Fruit fly (Drosophila melanogaster): Measurements from ENCODE around the gene CG3588.

The CG3588 gene

dm6 chrX:2919742-2920141, at the start of gene CG3588 (continued):
- peak; percentile 50 for TF ChIP-seq HmgZ (tag; optimal IDR thresholded peaks at IDR 0.05)
- peak; percentile 50; the same call in 1 of the 3 replicates for TF ChIP-seq CG2889 (GFP tag; IDR thresholded peaks at IDR 0.05)
- TF ChIP-seq CrebB (tag; optimal IDR thresholded peaks at IDR 0.05), result peak; percentile 35
- TF ChIP-seq CG13775 (GFP tag; optimal IDR thresholded peaks at IDR 0.05), result peak; percentile 50
- peak; percentile 54; the same call in 1 of the 2 replicates for TF ChIP-seq chm (GFP tag; IDR thresholded peaks at IDR 0.05)
- TF ChIP-seq Hr51 (GFP tag; optimal IDR thresholded peaks at IDR 0.05), result peak; percentile 40 to 64
- peak; percentile 81 for TF ChIP-seq unpg (GFP tag; optimal IDR thresholded peaks at IDR 0.05)
- peak; percentile 97 for TF ChIP-seq Med (GFP tag)
- peak; percentile 73 for TF ChIP-seq bab2 (GFP tag; optimal IDR thresholded peaks at IDR 0.05)
- no peak for TF ChIP-seq D19A (tag; optimal IDR thresholded peaks at IDR 0.05)
- TF ChIP-seq CG4707 (GFP tag; optimal IDR thresholded peaks at IDR 0.05), result no peak
- TF ChIP-seq Fer2 (tag; optimal IDR thresholded peaks at IDR 0.05), result peak; percentile 41
- TF ChIP-seq CG7556 (GFP tag; optimal IDR thresholded peaks at IDR 0.05), result peak; percentile 61
- peak; percentile 75 for TF ChIP-seq CG9817 (tag; optimal IDR thresholded peaks at IDR 0.05)
- TF ChIP-seq CG43689 (GFP tag; IDR thresholded peaks at IDR 0.05), result no peak
- TF ChIP-seq CG31365 (tag; optimal IDR thresholded peaks at IDR 0.05), result peak; percentile 20
- no peak for TF ChIP-seq Trl (optimal IDR thresholded peaks at IDR 0.05)
- no peak for TF ChIP-seq Trl (GFP tag; optimal IDR thresholded peaks at IDR 0.05)
- no peak for TF ChIP-seq zen (tag; optimal IDR thresholded peaks at IDR 0.05)
- no peak for TF ChIP-seq jigr1 (GFP tag; IDR thresholded peaks at IDR 0.05)
- TF ChIP-seq Six4 (GFP tag; optimal IDR thresholded peaks at IDR 0.05), result peak; percentile 42
- TF ChIP-seq pum (GFP tag; optimal IDR thresholded peaks at IDR 0.05), result no peak
- TF ChIP-seq CG3281 (GFP tag; optimal IDR thresholded peaks at IDR 0.05), result peak; percentile 78
- peak; percentile 36 for TF ChIP-seq chn (GFP tag; optimal IDR thresholded peaks at IDR 0.05)
- peak; percentile 24 to 63 for TF ChIP-seq chif (GFP tag; optimal IDR thresholded peaks at IDR 0.05)
- peak; percentile 59 for TF ChIP-seq CG1233 (GFP tag; optimal IDR thresholded peaks at IDR 0.05)
- TF ChIP-seq pfk (GFP tag; optimal IDR thresholded peaks at IDR 0.05), result no peak
- TF ChIP-seq CG17568 (GFP tag; optimal IDR thresholded peaks at IDR 0.05), result peak; percentile 54
- TF ChIP-seq CG14050 (GFP tag; IDR thresholded peaks at IDR 0.05), result peak; percentile 59; the same call in 2 of the 3 replicates
- TF ChIP-seq MESR4 (GFP tag; optimal IDR thresholded peaks at IDR 0.05), result no peak
- no peak for TF ChIP-seq Hey (tag; optimal IDR thresholded peaks at IDR 0.05)
- TF ChIP-seq CG30403 (GFP tag; optimal IDR thresholded peaks at IDR 0.05), result peak; percentile 78
- 0 out of 2 replicates have a peak, but pooled peaks have one; percentile 19 for TF ChIP-seq CG10959 (GFP tag; IDR thresholded peaks at IDR 0.05)
- TF ChIP-seq toy (GFP tag; IDR thresholded peaks at IDR 0.05), result 0 out of 2 replicates have a peak, but pooled peaks have one; percentile 46
- peak; percentile 71 for TF ChIP-seq grau (tag; optimal IDR thresholded peaks at IDR 0.05)
- no peak for TF ChIP-seq gsb-n (tag; optimal IDR thresholded peaks at IDR 0.05)
- TF ChIP-seq br (optimal IDR thresholded peaks at IDR 0.05), result no peak
- peak; percentile 43; the same call in 1 of the 2 replicates for TF ChIP-seq Awh (GFP tag; IDR thresholded peaks at IDR 0.05)
- peak in 1 of 2 experiments; percentile 74 for TF ChIP-seq eve (GFP tag; optimal IDR thresholded peaks at IDR 0.05)
- TF ChIP-seq CHES-1-like (GFP tag; optimal IDR thresholded peaks at IDR 0.05), result peak; percentile 74
- TF ChIP-seq CG16815 (GFP tag; optimal IDR thresholded peaks at IDR 0.05), result peak; percentile 15
- TF ChIP-seq Hr3 (GFP tag; optimal IDR thresholded peaks at IDR 0.05), result peak; percentile 53
- peak; percentile 55 to 71 for TF ChIP-seq dpn (GFP tag; optimal IDR thresholded peaks at IDR 0.05)
- peak; percentile 60 for TF ChIP-seq CG6854 (GFP tag; optimal IDR thresholded peaks at IDR 0.05)
- peak; percentile 58 for TF ChIP-seq CG12391 (tag; optimal IDR thresholded peaks at IDR 0.05)
- TF ChIP-seq Sry-δ (GFP tag; optimal IDR thresholded peaks at IDR 0.05), result no peak
- TF ChIP-seq p53 (GFP tag; optimal IDR thresholded peaks at IDR 0.05), result no peak
- no peak for TF ChIP-seq sc (optimal IDR thresholded peaks at IDR 0.05)
- no peak for TF ChIP-seq sc (GFP tag; optimal IDR thresholded peaks at IDR 0.05)
- TF ChIP-seq Pdp1 (GFP tag; optimal IDR thresholded peaks at IDR 0.05), result peak in 1 of 2 experiments; percentile 65
- TF ChIP-seq hkb (optimal IDR thresholded peaks at IDR 0.05), result no peak
- peak; percentile 72 for TF ChIP-seq hkb (GFP tag; IDR thresholded peaks at IDR 0.05)
